Worm (Caenorhabditis elegans): ENCODE measurements around the gene F46H5.2.

- TF ChIP-seq unc-62 (GFP tag; optimal IDR thresholded peaks at IDR 0.05) = no peak
- no peak for TF ChIP-seq snpc-4 (GFP tag; optimal IDR thresholded peaks at IDR 0.05)
- no peak for TF ChIP-seq snpc-4 (tag; optimal IDR thresholded peaks at IDR 0.05)
- no peak for TF ChIP-seq die-1 (tag; optimal IDR thresholded peaks at IDR 0.05)
- TF ChIP-seq nhr-120 (GFP tag; IDR thresholded peaks at IDR 0.05) = no peak
- no peak for TF ChIP-seq egl-18 (GFP tag; IDR thresholded peaks at IDR 0.05)
- TF ChIP-seq chd-7 (tag; optimal IDR thresholded peaks at IDR 0.05) = no peak
- no peak for TF ChIP-seq cebp-2 (GFP tag; IDR thresholded peaks at IDR 0.05)
- no peak for TF ChIP-seq nhr-90 (tag; optimal IDR thresholded peaks at IDR 0.05)
- TF ChIP-seq nhr-80 (tag; optimal IDR thresholded peaks at IDR 0.05) = no peak
- no peak for TF ChIP-seq F39B2.1 (GFP tag; IDR thresholded peaks at IDR 0.05)
- TF ChIP-seq ama-1 (optimal IDR thresholded peaks at IDR 0.05) = no peak
- no peak for TF ChIP-seq ama-1 (GFP tag; optimal IDR thresholded peaks at IDR 0.05)
These were observed 44.3 kb downstream of the F46H5.2 start, which contains the start of the genes his-38 and his-40 for ce11 chrX:7309775-7310174.

Data from whole organism, young adult.